Worm (Caenorhabditis elegans) whole organism, L1 larva: ENCODE data around the gene ets-8.
A peak's percentile ranks its signal among the peaks of the same experiment; 100 is the strongest.

Source experiments
- F16B12.6 ChIP-seq: fragments of 150-350 bp; optimal IDR thresholded peaks from 2 replicates; lab custom pipeline; 2014; ENCODE audit warnings: missing biosample characterization, missing genetic modification characterization
- aha-1 ChIP-seq: fragments of 150-350 bp; optimal IDR thresholded peaks from 2 replicates; lab custom pipeline; 2014; ENCODE audit warnings: missing biosample characterization, missing genetic modification characterization
- aly-2 ChIP-seq: fragments of 150-350 bp; optimal IDR thresholded peaks from 2 replicates; lab custom pipeline; 2014; ENCODE audit warnings: missing biosample characterization, missing genetic modification characterization
- blmp-1 ChIP-seq: fragments of 150-350 bp; optimal IDR thresholded peaks from 2 replicates; lab custom pipeline; 2014; ENCODE audit warnings: missing biosample characterization, missing genetic modification characterization
- efl-1 ChIP-seq, 4 experiments: fragments of 150-350 bp; optimal IDR thresholded peaks in 3 of 4; peaks in 1 of 4; 1 replicate in 1 of 4; 2 replicates in 3 of 4; lab custom pipeline; 2014; ENCODE audit warnings: missing biosample characterization in 2 of 4, missing genetic modification characterization in 2 of 4, missing genetic modification reagents in 2 of 4
- efl-3 ChIP-seq: fragments of 200-800 bp; sonication (Bioruptor generic); optimal IDR thresholded peaks from 2 replicates; lab custom pipeline; 2018; ENCODE audit warnings: mild to moderate bottlenecking, missing genetic modification characterization, missing compliant biosample characterization
- egl-27 ChIP-seq, 2 experiments: fragments of 150-350 bp in 1 of 2; sonication (generic microtip); optimal IDR thresholded peaks; 3 replicates each; lab custom pipeline; 2017 to 2018; ENCODE audit warnings: missing biosample characterization in 2 of 2, missing genetic modification characterization in 2 of 2, missing genetic modification reagents in 2 of 2
- elt-2 ChIP-seq: sonication (generic microtip); optimal IDR thresholded peaks from 2 replicates; lab custom pipeline; 2016; ENCODE audit warnings: missing genetic modification characterization, mild to moderate bottlenecking, inconsistent platforms, missing compliant biosample characterization, missing genetic modification reagents
- elt-3 ChIP-seq, 6 experiments: fragments of 150-350 bp in 1 of 6; sonication (generic microtip); optimal IDR thresholded peaks; 2 replicates each; lab custom pipeline; 2017 to 2018; ENCODE audit warnings: missing biosample characterization in 6 of 6, missing genetic modification characterization in 6 of 6, inconsistent platforms in 1 of 6
- fkh-8 ChIP-seq: sonication (generic microtip); optimal IDR thresholded peaks from 2 replicates; lab custom pipeline; 2016; ENCODE audit warnings: mild to moderate bottlenecking, missing genetic modification characterization, missing compliant biosample characterization
- grh-1 ChIP-seq: fragments of 200-800 bp; sonication (Bioruptor generic); IDR thresholded peaks from 2 replicates; pipeline ENCODE4 v1.3.6; 2022; ENCODE audit warnings: missing genetic modification reagents, missing genetic modification characterization, missing compliant biosample characterization
- hlh-17 ChIP-seq: fragments of 200-800 bp; sonication (Bioruptor generic); optimal IDR thresholded peaks from 2 replicates; lab custom pipeline; 2018; ENCODE audit warnings: missing genetic modification characterization, mild to moderate bottlenecking, missing compliant biosample characterization, moderate library complexity, borderline replicate concordance
- hlh-4 ChIP-seq: sonication (generic microtip); optimal IDR thresholded peaks from 2 replicates; lab custom pipeline; 2016; ENCODE audit warnings: mild to moderate bottlenecking, missing genetic modification characterization, missing compliant biosample characterization
- lin-13 ChIP-seq: fragments of 150-350 bp; optimal IDR thresholded peaks from 2 replicates; lab custom pipeline; 2014; ENCODE audit warnings: missing biosample characterization, missing genetic modification reagents, missing genetic modification characterization
- lir-3 ChIP-seq: sonication (generic microtip); optimal IDR thresholded peaks from 2 replicates; lab custom pipeline; 2016; ENCODE audit warnings: mild to moderate bottlenecking, missing genetic modification characterization, moderate library complexity, missing compliant biosample characterization; ENCODE audit not compliant: poor library complexity
- mdl-1 ChIP-seq, 2 experiments: fragments of 150-350 bp; optimal IDR thresholded peaks; 2 replicates each; lab custom pipeline; 2014 to 2017; ENCODE audit warnings: missing biosample characterization in 2 of 2, missing genetic modification characterization in 2 of 2, inconsistent platforms in 1 of 2
- mep-1 ChIP-seq: fragments of 150-350 bp; optimal IDR thresholded peaks from 2 replicates; lab custom pipeline; 2014; ENCODE audit warnings: missing biosample characterization, missing genetic modification characterization
- nhr-237 ChIP-seq: fragments of 150-350 bp; optimal IDR thresholded peaks from 2 replicates; lab custom pipeline; 2014; ENCODE audit warnings: missing biosample characterization, missing genetic modification characterization
- nhr-28 ChIP-seq: fragments of 150-350 bp; optimal IDR thresholded peaks from 2 replicates; lab custom pipeline; 2014; ENCODE audit warnings: missing biosample characterization, missing genetic modification characterization
- nhr-77 ChIP-seq: fragments of 150-350 bp; optimal IDR thresholded peaks from 2 replicates; lab custom pipeline; 2014; ENCODE audit warnings: missing biosample characterization, missing genetic modification characterization
- nhr-85 ChIP-seq: sonication (generic microtip); peaks from one replicate; lab custom pipeline; 2016; ENCODE audit warnings: missing genetic modification characterization, inconsistent platforms, missing compliant biosample characterization
- nhr-90 ChIP-seq: sonication (generic microtip); optimal IDR thresholded peaks from 2 replicates; lab custom pipeline; 2016; ENCODE audit warnings: mild to moderate bottlenecking, missing genetic modification characterization, missing compliant biosample characterization; ENCODE audit not compliant: poor library complexity
- pqm-1 ChIP-seq: sonication (generic microtip); optimal IDR thresholded peaks from 3 replicates; lab custom pipeline; 2017; ENCODE audit warnings: missing biosample characterization, missing genetic modification characterization
- rnt-1 ChIP-seq: sonication (generic microtip); optimal IDR thresholded peaks from 2 replicates; lab custom pipeline; 2016; ENCODE audit warnings: mild to moderate bottlenecking, missing genetic modification characterization, moderate library complexity, missing compliant biosample characterization
- skn-1 ChIP-seq: fragments of 150-350 bp; optimal IDR thresholded peaks from 2 replicates; lab custom pipeline; 2014; ENCODE audit warnings: missing biosample characterization, missing genetic modification characterization
- snpc-4 ChIP-seq: fragments of 150-350 bp; optimal IDR thresholded peaks from 2 replicates; lab custom pipeline; 2014; ENCODE audit warnings: missing biosample characterization, missing genetic modification characterization
- snu-23 ChIP-seq: sonication (generic microtip); optimal IDR thresholded peaks from 2 replicates; lab custom pipeline; 2016; ENCODE audit warnings: missing genetic modification characterization, missing compliant biosample characterization
- swsn-7 ChIP-seq: sonication (generic microtip); optimal IDR thresholded peaks from 2 replicates; lab custom pipeline; 2016; ENCODE audit warnings: missing genetic modification characterization, missing compliant biosample characterization
- tbx-2 ChIP-seq: sonication (generic microtip); optimal IDR thresholded peaks from 2 replicates; lab custom pipeline; 2016; ENCODE audit warnings: missing genetic modification characterization, missing compliant biosample characterization
- tlp-1 ChIP-seq: fragments of 150-350 bp; optimal IDR thresholded peaks from 2 replicates; lab custom pipeline; 2014; ENCODE audit warnings: missing biosample characterization, missing genetic modification characterization
- unc-130 ChIP-seq: fragments of 150-350 bp; optimal IDR thresholded peaks from 2 replicates; lab custom pipeline; 2017; ENCODE audit warnings: missing biosample characterization, missing genetic modification characterization, inconsistent platforms
- unc-86 ChIP-seq: sonication (generic microtip); optimal IDR thresholded peaks from 2 replicates; lab custom pipeline; 2016; ENCODE audit warnings: missing genetic modification characterization, missing compliant biosample characterization
- vab-15 ChIP-seq: sonication (generic microtip); optimal IDR thresholded peaks from 2 replicates; lab custom pipeline; 2017; ENCODE audit warnings: missing genotype, mild to moderate bottlenecking, missing genetic modification characterization, missing compliant biosample characterization
- zip-4 ChIP-seq: fragments of 200-800 bp; sonication (Bioruptor generic); optimal IDR thresholded peaks from 2 replicates; lab custom pipeline; 2018; ENCODE audit warnings: mild to moderate bottlenecking, missing genetic modification characterization, moderate library complexity, missing compliant biosample characterization
- ztf-4 ChIP-seq: fragments of 150-350 bp; optimal IDR thresholded peaks from 2 replicates; lab custom pipeline; 2014; ENCODE audit warnings: missing biosample characterization, missing genetic modification characterization

The ets-8 gene

ce11 chrIV:1167352-1167751 is 7.1 kb upstream of the ets-8 start:
- no peak for TF ChIP-seq tbx-2 (tag; lab: Kevin White, UChicago)
- no peak for TF ChIP-seq nhr-28 (tag; lab: Kevin White, UChicago)
- TF ChIP-seq vab-15 (tag; lab: Kevin White, UChicago) = no peak
- no peak for TF ChIP-seq rnt-1 (tag; lab: Kevin White, UChicago)
- TF ChIP-seq skn-1 (tag; lab: Kevin White, UChicago) = peak; percentile 56
- TF ChIP-seq nhr-90 (tag; lab: Kevin White, UChicago) = no peak

ce11 chrIV:1163126-1163525 is 2.8 kb upstream of the ets-8 start, which contains the start of gene C50A2.7:
Gene C50A2.7, plus strand, starts transcription at chrIV:1163426.
- TF ChIP-seq nhr-237 (tag; lab: Kevin White, UChicago) = no peak
- TF ChIP-seq unc-130 (tag; lab: Kevin White, UChicago) = no peak
- TF ChIP-seq unc-86 = no peak
- no peak for TF ChIP-seq aha-1 (tag; lab: Kevin White, UChicago)
- no peak for TF ChIP-seq hlh-4 (tag; lab: Kevin White, UChicago)

DNA sequence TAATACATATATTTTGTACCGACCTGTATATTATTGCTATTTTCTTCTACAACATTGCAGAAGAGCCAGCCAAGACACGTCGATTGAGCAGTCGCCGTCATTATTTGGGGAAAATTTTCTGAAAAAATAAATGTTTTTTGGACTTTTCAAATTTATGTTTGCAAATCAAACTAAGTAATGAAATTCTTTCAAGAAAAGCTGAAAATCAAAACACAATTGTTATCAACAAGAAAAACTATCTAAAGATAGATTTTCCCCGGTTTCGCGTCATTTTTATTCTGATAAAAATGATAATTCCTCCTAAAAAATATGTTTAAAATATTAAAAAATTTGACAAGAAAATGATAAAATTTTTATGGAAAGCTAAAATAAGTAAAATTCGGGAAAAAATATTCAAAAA is 2.4 kb downstream of the ets-8 start, which contains the start of gene C50A2.3:
Gene C50A2.3 (minus strand): TSS at position 101 of the 400 bp plus-strand sequence.
- no peak for TF ChIP-seq F16B12.6 (tag; lab: Kevin White, UChicago)
- TF ChIP-seq vab-15 (tag; lab: Kevin White, UChicago) = no peak
- no peak for TF ChIP-seq ztf-4 (tag; lab: Kevin White, UChicago)
- TF ChIP-seq aly-2 (tag; lab: Kevin White, UChicago) = no peak
- no peak for TF ChIP-seq efl-3
- no peak for TF ChIP-seq nhr-77 (tag; lab: Kevin White, UChicago)
- TF ChIP-seq lin-13 (GFP tag; lab: Kevin White, UChicago) = no peak
- TF ChIP-seq egl-27 (tag; optimal IDR thresholded peaks at IDR 0.05; lab: Kevin White, UChicago) = no peak
- TF ChIP-seq, all 84 proteins: peak for 0

ce11 chrIV:1155206-1155605 is 5.1 kb downstream of the ets-8 start:
- peak in 1 of 6 experiments; percentile 52 for TF ChIP-seq elt-3 (tag; optimal IDR thresholded peaks at IDR 0.05; lab: Kevin White, UChicago)
- peak; percentile 15 for TF ChIP-seq blmp-1 (tag; lab: Kevin White, UChicago)
- TF ChIP-seq swsn-7 (tag; lab: Kevin White, UChicago) = no peak
- peak; percentile 75 for TF ChIP-seq grh-1 (GFP tag; lab: Robert Waterston, UW)
- TF ChIP-seq fkh-8 = no peak
- peak; percentile 94 for TF ChIP-seq nhr-85 (tag; lab: Kevin White, UChicago)
- TF ChIP-seq snu-23 (GFP tag; lab: Kevin White, UChicago) = peak; percentile 16

ce11 chrIV:1148425-1149151 is 11.7 kb downstream of the ets-8 start:
- TF ChIP-seq hlh-4 (tag; lab: Kevin White, UChicago) (no peak), grh-1 (GFP tag; lab: Robert Waterston, UW) (no peak), efl-1 (optimal IDR thresholded peaks at IDR 0.05; lab: Kevin White, UChicago) (no peak), efl-1 (GFP tag; optimal IDR thresholded peaks at IDR 0.05 in 1 of 2; lab: Kevin White, UChicago) (peak in 1 of 2 experiments; percentile 41), elt-3 (tag; optimal IDR thresholded peaks at IDR 0.05; lab: Kevin White, UChicago) (peak in 1 of 6 experiments; percentile 10), lir-3 (no peak), pqm-1 (tag; lab: Kevin White, UChicago) (peak; percentile 31), zip-4 (GFP tag; lab: Kevin White, UChicago) (no peak), elt-2 (tag; lab: Kevin White, UChicago) (peak; percentile 56), nhr-85 (tag; lab: Kevin White, UChicago) (peak; percentile 56)
- TF ChIP-seq, all 84 proteins: peak for 5

DNA sequence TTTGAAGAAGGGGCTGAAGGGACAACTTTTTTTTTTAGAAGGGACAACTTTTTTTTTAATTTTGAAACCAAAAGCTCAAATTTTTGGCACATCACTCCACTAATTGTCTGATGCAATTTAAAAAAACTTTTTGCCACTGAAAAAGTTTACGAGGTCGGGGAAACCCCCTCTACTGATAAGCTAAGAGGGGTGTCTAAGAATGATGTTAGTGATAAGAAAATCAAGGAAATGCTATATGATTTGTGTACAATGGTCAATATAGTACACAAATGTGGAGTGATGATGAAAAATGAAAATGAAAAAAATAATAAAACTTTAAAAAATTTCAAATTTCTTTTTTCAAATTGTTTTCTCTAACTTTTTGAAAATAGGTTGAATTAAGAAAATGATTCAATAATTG is 12.7 kb downstream of the ets-8 start:
- TF ChIP-seq mdl-1 (tag; optimal IDR thresholded peaks at IDR 0.05; lab: Kevin White, UChicago) (no peak), nhr-85 (tag; lab: Kevin White, UChicago) (peak; percentile 11), hlh-17 (GFP tag; lab: Kevin White, UChicago) (no peak), snpc-4 (no peak), tlp-1 (tag; lab: Kevin White, UChicago) (peak; percentile 57), vab-15 (tag; lab: Kevin White, UChicago) (no peak), mep-1 (no peak), elt-2 (tag; lab: Kevin White, UChicago) (peak; percentile 84), efl-1 (optimal IDR thresholded peaks at IDR 0.05; lab: Kevin White, UChicago) (no peak), efl-1 (GFP tag; optimal IDR thresholded peaks at IDR 0.05 in 1 of 2; lab: Kevin White, UChicago) (peak in 1 of 2 experiments; percentile 69)
